Worm (Caenorhabditis elegans) whole organism, L2 larva: Measurements from ENCODE around the gene pgl-2.
A peak's percentile ranks its signal among the peaks of the same experiment; 100 is the strongest.

ENCODE experiments used
- lin-13 ChIP-seq: fragments of 150-350 bp; optimal IDR thresholded peaks from 2 replicates; lab custom pipeline; 2014; ENCODE audit warnings: missing biosample characterization, missing genetic modification reagents, missing genetic modification characterization
- lsy-2 ChIP-seq, 2 experiments: fragments of 150-350 bp in 1 of 2; sonication (generic microtip) in 1 of 2; optimal IDR thresholded peaks; 2 replicates each; lab custom pipeline; 2014 to 2017; ENCODE audit warnings: missing biosample characterization in 2 of 2, missing genetic modification characterization in 2 of 2
- skn-1 ChIP-seq: sonication (generic microtip); optimal IDR thresholded peaks from 2 replicates; lab custom pipeline; 2017; ENCODE audit warnings: missing biosample characterization, missing genetic modification characterization

ce11 chrIII:8652112-8652694, 23.0 kb downstream of the pgl-2 start:
- TF ChIP-seq lsy-2 (tag; optimal IDR thresholded peaks at IDR 0.05; lab: Kevin White, UChicago) (peak in 1 of 2 experiments; percentile 17), skn-1 (tag; lab: Kevin White, UChicago) (no peak), lin-13 (GFP tag; lab: Kevin White, UChicago) (no peak)
